Fruit fly (Drosophila melanogaster) whole organism, embryonic: ENCODE measurements around the gene Crz.

ENCODE experiments used
- ATbp ChIP-seq: fragments of 200-800 bp; sonication (Bioruptor generic); optimal IDR thresholded peaks from 2 replicates; lab custom pipeline; 2017; ENCODE audit warnings: missing biosample characterization, mild to moderate bottlenecking, missing genetic modification characterization, missing genetic modification reagents
- Abd-B ChIP-seq: fragments of 200-800 bp; sonication (Bioruptor generic); optimal IDR thresholded peaks from 2 replicates; lab custom pipeline; 2018; ENCODE audit warnings: missing biosample characterization, mild to moderate bottlenecking, missing genetic modification characterization, moderate library complexity
- BtbVII ChIP-seq: fragments of 200-800 bp; sonication (Bioruptor generic); optimal IDR thresholded peaks from 3 replicates; lab custom pipeline; 2017; ENCODE audit warnings: missing biosample characterization, mild to moderate bottlenecking, missing genetic modification characterization
- CG10274 ChIP-seq: fragments of 200-800 bp; sonication (Bioruptor generic); optimal IDR thresholded peaks from 3 replicates; lab custom pipeline; 2017; ENCODE audit warnings: missing biosample characterization, mild to moderate bottlenecking, missing genetic modification characterization
- CG10366 ChIP-seq: fragments of 200-800 bp; sonication (Bioruptor generic); IDR thresholded peaks from 2 replicates; pipeline ENCODE4 v1.3.6; 2022; ENCODE audit warnings: missing biosample characterization, missing genetic modification characterization
- CG10565 ChIP-seq: fragments of 200-800 bp; sonication (Bioruptor generic); optimal IDR thresholded peaks from 3 replicates; lab custom pipeline; 2016; ENCODE audit warnings: missing biosample characterization, mild to moderate bottlenecking, missing genetic modification characterization
- CG11456 ChIP-seq: fragments of 200-800 bp; sonication (Bioruptor generic); IDR thresholded peaks from 3 replicates; pipeline ENCODE4 v1.3.6; 2022; ENCODE audit warnings: missing biosample characterization, missing genetic modification characterization
- CG14965 ChIP-seq: fragments of 200-800 bp; sonication (Bioruptor generic); optimal IDR thresholded peaks from 2 replicates; lab custom pipeline; 2016; ENCODE audit warnings: missing biosample characterization, missing genetic modification characterization, borderline replicate concordance
- CG17829 ChIP-seq: fragments of 200-800 bp; optimal IDR thresholded peaks from 2 replicates; lab custom pipeline; 2019; ENCODE audit warnings: missing biosample characterization, mild to moderate bottlenecking, missing genetic modification characterization, moderate library complexity
- CG2116 ChIP-seq: fragments of 200-800 bp; sonication (Bioruptor generic); optimal IDR thresholded peaks from 3 replicates; lab custom pipeline; 2018; ENCODE audit warnings: missing biosample characterization, mild to moderate bottlenecking, missing genetic modification characterization
- CG31365 ChIP-seq: fragments of 200-800 bp; sonication (Bioruptor generic); optimal IDR thresholded peaks from 2 replicates; lab custom pipeline; 2018; ENCODE audit warnings: missing biosample characterization, mild to moderate bottlenecking, missing genetic modification characterization
- CG4617 ChIP-seq: fragments of 200-800 bp; sonication (Bioruptor generic); optimal IDR thresholded peaks from 3 replicates; lab custom pipeline; 2016; ENCODE audit warnings: missing biosample characterization, missing genetic modification characterization, borderline replicate concordance
- CG8290 ChIP-seq, 3 experiments: fragments of 200-800 bp; sonication (Bioruptor generic); optimal IDR thresholded peaks; 2 replicates each; lab custom pipeline; 2016 to 2019; ENCODE audit warnings: missing biosample characterization in 3 of 3, missing genetic modification characterization in 3 of 3, mild to moderate bottlenecking in 2 of 3, moderate library complexity in 1 of 3
- CG8944 ChIP-seq: fragments of 200-800 bp; sonication (Bioruptor generic); optimal IDR thresholded peaks from 3 replicates; lab custom pipeline; 2016; ENCODE audit warnings: missing biosample characterization, missing genetic modification characterization
- Ets65A ChIP-seq: fragments of 200-800 bp; sonication (Bioruptor generic); peaks from one replicate; lab custom pipeline; 2016; ENCODE audit warnings: missing biosample characterization, missing genetic modification characterization
- Fer3 ChIP-seq: fragments of 200-800 bp; sonication (Bioruptor generic); optimal IDR thresholded peaks from 2 replicates; lab custom pipeline; 2018; ENCODE audit warnings: missing biosample characterization, mild to moderate bottlenecking, missing genetic modification characterization, moderate library complexity
- Lim3 ChIP-seq: fragments of 200-800 bp; sonication (Bioruptor generic); IDR thresholded peaks from 2 replicates; pipeline ENCODE4 v1.3.6; 2022; ENCODE audit warnings: missing biosample characterization, missing genetic modification characterization
- Side ChIP-seq: fragments of 200-800 bp; sonication (Bioruptor generic); optimal IDR thresholded peaks from 2 replicates; lab custom pipeline; 2016; ENCODE audit warnings: missing biosample characterization, missing genetic modification characterization
- Ssrp ChIP-seq: fragments of 200-800 bp; sonication (Bioruptor generic); optimal IDR thresholded peaks from 2 replicates; lab custom pipeline; 2018; ENCODE audit warnings: missing biosample characterization, mild to moderate bottlenecking, missing genetic modification characterization, moderate library complexity
- Xbp1 ChIP-seq: fragments of 200-800 bp; sonication (Bioruptor generic); optimal IDR thresholded peaks from 3 replicates; lab custom pipeline; 2016; ENCODE audit warnings: missing biosample characterization, mild to moderate bottlenecking, missing genetic modification characterization
- al ChIP-seq: fragments of 200-800 bp; sonication (Bioruptor generic); IDR thresholded peaks from 2 replicates; pipeline ENCODE4 v1.3.6; 2022; ENCODE audit warnings: missing biosample characterization, missing genetic modification characterization
- ara ChIP-seq: fragments of 200-800 bp; sonication (Bioruptor generic); IDR thresholded peaks from 2 replicates; pipeline ENCODE4 v1.3.6; 2022; ENCODE audit warnings: missing biosample characterization, missing genetic modification characterization
- ase ChIP-seq: fragments of 200-800 bp; sonication (Bioruptor generic); IDR thresholded peaks from 3 replicates; pipeline ENCODE4 v1.3.6; 2022; ENCODE audit warnings: missing biosample characterization, missing genetic modification characterization
- br ChIP-seq: fragments of >200 bp; optimal IDR thresholded peaks from 2 replicates; lab custom pipeline; 2017
- bsh ChIP-seq, 2 experiments: fragments of 200-800 bp; sonication (Bioruptor generic); optimal IDR thresholded peaks; 2 replicates each; lab custom pipeline; 2017 to 2018; ENCODE audit warnings: mild to moderate bottlenecking in 2 of 2, missing biosample characterization in 2 of 2, missing genetic modification characterization in 2 of 2, moderate library complexity in 1 of 2
- btn ChIP-seq: fragments of 200-800 bp; sonication (Bioruptor generic); optimal IDR thresholded peaks from 2 replicates; lab custom pipeline; 2016; ENCODE audit warnings: missing biosample characterization, missing genetic modification characterization
- corto ChIP-seq: fragments of 200-800 bp; sonication (Bioruptor generic); optimal IDR thresholded peaks from 2 replicates; lab custom pipeline; 2016; ENCODE audit warnings: missing biosample characterization, mild to moderate bottlenecking, missing genetic modification characterization, moderate library complexity
- cwo ChIP-seq: fragments of 200-800 bp; sonication (Bioruptor generic); optimal IDR thresholded peaks from 3 replicates; lab custom pipeline; 2017; ENCODE audit warnings: missing biosample characterization, missing genetic modification characterization, mild to moderate bottlenecking, moderate library complexity, missing genetic modification reagents
- en ChIP-seq: fragments of 200-800 bp; sonication (Bioruptor generic); optimal IDR thresholded peaks from 2 replicates; lab custom pipeline; 2016; ENCODE audit warnings: missing biosample characterization, missing genetic modification characterization
- eve ChIP-seq, 2 experiments: fragments of >200 bp; optimal IDR thresholded peaks; 2 replicates each; lab custom pipeline; 2017; ENCODE audit warnings: missing biosample characterization in 2 of 2, missing genetic modification characterization in 2 of 2
- gcm ChIP-seq: fragments of 200-800 bp; sonication (Bioruptor generic); optimal IDR thresholded peaks from 2 replicates; lab custom pipeline; 2019; ENCODE audit warnings: missing biosample characterization, mild to moderate bottlenecking, missing genetic modification characterization, moderate library complexity
- h ChIP-seq: fragments of >200 bp; optimal IDR thresholded peaks from 2 replicates; lab custom pipeline; 2017
- her ChIP-seq: fragments of 200-800 bp; sonication (Bioruptor generic); optimal IDR thresholded peaks from 2 replicates; lab custom pipeline; 2016; ENCODE audit warnings: missing biosample characterization, missing genetic modification characterization
- ken ChIP-seq: fragments of 200-800 bp; sonication (Bioruptor generic); IDR thresholded peaks from 3 replicates; pipeline ENCODE4 v1.3.6; 2022; ENCODE audit warnings: missing biosample characterization, missing genetic modification characterization
- klu ChIP-seq: fragments of 200-800 bp; sonication (Bioruptor generic); IDR thresholded peaks from 2 replicates; pipeline ENCODE4 v1.3.6; 2022; ENCODE audit warnings: missing biosample characterization, missing genetic modification characterization
- kni ChIP-seq: fragments of 200-800 bp; sonication (Bioruptor generic); optimal IDR thresholded peaks from 3 replicates; lab custom pipeline; 2017; ENCODE audit warnings: mild to moderate bottlenecking, missing biosample characterization, missing genetic modification reagents, missing genetic modification characterization
- lab ChIP-seq: fragments of 200-800 bp; sonication (Bioruptor generic); optimal IDR thresholded peaks from 3 replicates; lab custom pipeline; 2017; ENCODE audit warnings: missing biosample characterization, missing genetic modification characterization, mild to moderate bottlenecking, moderate library complexity, missing genetic modification reagents
- maf-S ChIP-seq: fragments of 200-800 bp; sonication (Bioruptor generic); optimal IDR thresholded peaks from 2 replicates; lab custom pipeline; 2016; ENCODE audit warnings: missing biosample characterization, missing genetic modification characterization
- mirr ChIP-seq: fragments of 200-800 bp; sonication (Bioruptor generic); optimal IDR thresholded peaks from 3 replicates; lab custom pipeline; 2018; ENCODE audit warnings: missing biosample characterization, mild to moderate bottlenecking, missing genetic modification characterization
- nerfin-2 ChIP-seq: fragments of 200-800 bp; sonication (Bioruptor generic); IDR thresholded peaks from 2 replicates; pipeline ENCODE4 v1.3.6; 2022; ENCODE audit warnings: missing biosample characterization, missing genetic modification characterization; ENCODE audit not compliant: partially characterized antibody
- onecut ChIP-seq: fragments of 200-800 bp; sonication (Bioruptor generic); IDR thresholded peaks from 2 replicates; pipeline ENCODE4 v1.3.6; 2022; ENCODE audit warnings: missing biosample characterization, missing genetic modification characterization
- pb ChIP-seq: fragments of 200-800 bp; sonication (Bioruptor generic); optimal IDR thresholded peaks from 3 replicates; lab custom pipeline; 2016; ENCODE audit warnings: missing biosample characterization, missing genetic modification characterization
- run ChIP-seq: fragments of 200-800 bp; sonication (Bioruptor generic); optimal IDR thresholded peaks from 3 replicates; lab custom pipeline; 2018; ENCODE audit warnings: missing biosample characterization, mild to moderate bottlenecking, missing genetic modification characterization
- shn ChIP-seq: fragments of 200-800 bp; sonication (Bioruptor generic); optimal IDR thresholded peaks from 3 replicates; lab custom pipeline; 2016; ENCODE audit warnings: missing biosample characterization, missing genetic modification characterization
- slbo ChIP-seq: fragments of 200-800 bp; sonication (Bioruptor generic); IDR thresholded peaks from 2 replicates; pipeline ENCODE4 v1.3.6; 2022; ENCODE audit warnings: missing biosample characterization, missing genetic modification characterization
- sna ChIP-seq: fragments of 200-800 bp; sonication (Bioruptor generic); IDR thresholded peaks from 2 replicates; pipeline ENCODE4 v1.3.6; 2022; ENCODE audit warnings: missing biosample characterization, missing genetic modification characterization; ENCODE audit not compliant: partially characterized antibody
- trem ChIP-seq: fragments of 200-800 bp; optimal IDR thresholded peaks from 3 replicates; lab custom pipeline; 2019; ENCODE audit warnings: missing biosample characterization, mild to moderate bottlenecking, missing genetic modification characterization, moderate library complexity
- tup ChIP-seq: fragments of 200-800 bp; sonication (Bioruptor generic); optimal IDR thresholded peaks from 2 replicates; lab custom pipeline; 2016; ENCODE audit warnings: missing biosample characterization, mild to moderate bottlenecking, missing genetic modification characterization, moderate library complexity
- zf30C ChIP-seq: fragments of 200-800 bp; sonication (Bioruptor generic); optimal IDR thresholded peaks from 3 replicates; lab custom pipeline; 2018; ENCODE audit warnings: missing biosample characterization, mild to moderate bottlenecking, missing genetic modification characterization
- zfh1 ChIP-seq: fragments of 200-800 bp; sonication (Bioruptor generic); IDR thresholded peaks from 3 replicates; pipeline ENCODE4 v1.3.6; 2022; ENCODE audit warnings: missing biosample characterization, missing genetic modification characterization

Gene Crz

DNA sequence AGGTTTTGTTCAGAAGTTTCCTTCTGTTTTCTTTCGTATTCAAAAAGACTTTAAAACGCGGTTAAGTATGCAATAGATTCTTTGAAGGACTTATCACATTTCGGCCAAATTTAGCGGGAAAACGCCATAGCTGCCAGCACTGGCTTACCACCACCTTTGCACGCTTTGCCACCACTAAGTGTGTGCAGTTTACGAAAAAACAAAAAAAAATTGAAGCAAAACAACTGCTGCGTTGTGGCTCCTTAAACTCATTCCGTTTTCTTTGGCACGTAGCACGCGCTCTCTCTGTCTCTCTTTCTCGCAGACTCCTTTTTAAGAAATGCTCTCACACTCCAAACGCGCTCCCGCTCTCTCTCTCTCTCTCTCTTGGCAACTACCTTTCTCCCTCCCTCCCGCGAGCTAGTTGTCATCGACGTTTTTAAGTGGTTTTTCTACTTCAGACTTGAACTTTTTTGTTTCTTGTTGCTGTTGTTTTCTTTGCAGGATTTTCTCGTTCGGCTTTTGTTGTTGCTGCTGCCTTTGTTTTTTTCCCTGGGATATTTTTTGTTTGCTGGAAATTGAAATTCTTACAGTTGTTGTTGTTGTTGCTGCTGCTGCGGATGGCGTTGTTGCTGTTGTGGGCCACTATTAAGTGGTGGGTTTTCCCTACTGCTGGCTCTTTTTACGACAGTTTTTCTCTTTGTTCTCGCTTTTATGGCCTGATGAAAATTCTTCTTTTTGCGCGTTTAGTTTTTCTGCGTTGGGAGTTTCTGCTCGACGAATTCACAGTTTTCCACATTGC lies 35.9 kb upstream of the Crz start (continued):
- TF ChIP-seq tup (GFP tag; lab: Kevin White, UChicago) (no peak), maf-S (GFP tag; lab: Kevin White, UChicago) (no peak), shn (peak; percentile 23), bsh (GFP tag; optimal IDR thresholded peaks at IDR 0.05; lab: Kevin White, UChicago) (peak in 1 of 2 experiments; percentile 70), br (lab: Kevin White, UChicago) (no peak), en (no peak), CG17829 (tag; lab: Kevin White, UChicago) (no peak), ken (GFP tag; lab: Robert Waterston, UW) (no peak), CG4617 (GFP tag; lab: Kevin White, UChicago) (no peak), gcm (GFP tag; lab: Kevin White, UChicago) (no peak), ATbp (GFP tag; lab: Kevin White, UChicago) (no peak), zf30C (GFP tag; lab: Kevin White, UChicago) (no peak), klu (GFP tag; lab: Robert Waterston, UW) (no peak), CG8944 (no peak), Ets65A (peak; percentile 46), CG31365 (tag; lab: Kevin White, UChicago) (no peak), Lim3 (GFP tag; lab: Robert Waterston, UW) (no peak), her (no peak), ase (GFP tag; lab: Robert Waterston, UW) (no peak), slbo (GFP tag; lab: Robert Waterston, UW) (0 out of 2 replicates have a peak, but pooled peaks have one; percentile 23), run (tag; lab: Kevin White, UChicago) (no peak), Fer3 (no peak), Side (GFP tag; lab: Kevin White, UChicago) (no peak), CG11456 (GFP tag; lab: Robert Waterston, UW) (no peak), CG8290 (GFP tag; optimal IDR thresholded peaks at IDR 0.05; lab: Kevin White, UChicago) (peak; percentile 16), CG8290 (tag; optimal IDR thresholded peaks at IDR 0.05; lab: Kevin White, UChicago) (peak in 1 of 2 experiments; percentile 27), onecut (GFP tag; lab: Robert Waterston, UW) (peak; percentile 43; the same call in 1 of the 2 replicates), trem (tag; lab: Kevin White, UChicago) (no peak), BtbVII (no peak), CG14965 (GFP tag; lab: Kevin White, UChicago) (no peak), CG2116 (GFP tag; lab: Kevin White, UChicago) (no peak), CG10366 (GFP tag; lab: Robert Waterston, UW) (no peak; the same call in 1 of the 2 replicates), Ssrp (peak; percentile 8), h (lab: Kevin White, UChicago) (no peak), pb (no peak), mirr (GFP tag; lab: Kevin White, UChicago) (no peak), Abd-B (GFP tag; lab: Kevin White, UChicago) (no peak), nerfin-2 (GFP tag; lab: Robert Waterston, UW) (no peak), Xbp1 (GFP tag; lab: Kevin White, UChicago) (peak; percentile 50), kni (peak; percentile 57), lab (GFP tag; lab: Kevin White, UChicago) (peak; percentile 23), zfh1 (GFP tag; lab: Robert Waterston, UW) (no peak), CG10565 (GFP tag; lab: Kevin White, UChicago) (no peak), sna (GFP tag; lab: Robert Waterston, UW) (no peak), corto (peak; percentile 8), btn (GFP tag; lab: Kevin White, UChicago) (no peak), eve (GFP tag; optimal IDR thresholded peaks at IDR 0.05; lab: Kevin White, UChicago) (no peak), CG10274 (GFP tag; lab: Kevin White, UChicago) (no peak), ara (GFP tag; lab: Robert Waterston, UW) (no peak), al (GFP tag; lab: Robert Waterston, UW) (no peak), cwo (GFP tag; lab: Kevin White, UChicago) (no peak)
